Fruit fly (Drosophila melanogaster) whole organism, wandering third instar larva: ENCODE measurements around the gene Ahcy.

Experiments
- CG9705 ChIP-seq: fragments of 200-800 bp; sonication (Bioruptor generic); optimal IDR thresholded peaks from 2 replicates; lab custom pipeline; 2018; ENCODE audit warnings: missing biosample characterization, mild to moderate bottlenecking, missing genetic modification characterization
- CrebA ChIP-seq: fragments of 200-800 bp; sonication (Bioruptor generic); optimal IDR thresholded peaks from 2 replicates; lab custom pipeline; 2016; ENCODE audit warnings: missing biosample characterization, mild to moderate bottlenecking, missing genetic modification characterization, borderline replicate concordance
- HLH106 ChIP-seq: fragments of 200-800 bp; optimal IDR thresholded peaks from 3 replicates; lab custom pipeline; 2019; ENCODE audit warnings: missing biosample characterization, mild to moderate bottlenecking, missing genetic modification characterization, moderate library complexity
- dmrt93B ChIP-seq: fragments of 200-800 bp; sonication (Bioruptor generic); optimal IDR thresholded peaks from 2 replicates; lab custom pipeline; 2018; ENCODE audit warnings: missing biosample characterization, mild to moderate bottlenecking, missing genetic modification characterization
- pan ChIP-seq: fragments of >200 bp; optimal IDR thresholded peaks from 2 replicates; lab custom pipeline; 2017
- psq ChIP-seq: fragments of 200-800 bp; sonication (Bioruptor generic); optimal IDR thresholded peaks from 3 replicates; lab custom pipeline; 2017; ENCODE audit warnings: missing biosample characterization, mild to moderate bottlenecking, missing genetic modification characterization, moderate library complexity
- sage ChIP-seq: fragments of 200-800 bp; sonication (Bioruptor generic); optimal IDR thresholded peaks from 2 replicates; lab custom pipeline; 2016; ENCODE audit warnings: missing biosample characterization, mild to moderate bottlenecking, missing genetic modification characterization
- sv ChIP-seq: fragments of 200-800 bp; sonication (Bioruptor generic); optimal IDR thresholded peaks from 3 replicates; lab custom pipeline; 2016; ENCODE audit warnings: missing biosample characterization, missing genetic modification characterization
- tai ChIP-seq: sonication (Bioruptor generic); optimal IDR thresholded peaks from 2 replicates; lab custom pipeline; 2016; ENCODE audit warnings: missing biosample characterization, missing genetic modification characterization

DNA sequence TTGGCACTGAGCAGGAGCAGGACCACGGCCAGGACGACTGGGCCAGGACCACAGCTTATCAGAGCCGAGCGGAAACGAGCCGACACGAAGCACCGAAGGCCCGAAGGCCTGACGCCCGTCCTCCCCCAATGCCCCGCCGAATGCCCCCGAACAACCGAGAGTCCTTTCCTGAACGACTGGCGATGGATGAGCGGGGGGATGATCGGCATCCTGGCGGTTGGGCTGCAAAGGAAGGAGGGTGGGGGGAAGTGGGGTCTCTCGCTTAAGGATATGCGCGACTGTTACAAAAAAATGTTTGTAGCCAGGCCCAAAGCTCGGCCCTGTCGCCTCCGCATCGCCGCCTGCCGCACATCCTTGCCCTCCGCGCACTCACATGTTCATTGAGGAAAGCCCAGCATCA is 8.8 kb upstream of the Ahcy start, which contains the start of gene Cngl:
- TF ChIP-seq psq (no peak), HLH106 (no peak), tai (GFP tag; lab: Kevin White, UChicago) (no peak), sage (no peak), sv (GFP tag; lab: Kevin White, UChicago) (no peak), pan (lab: Kevin White, UChicago) (no peak), dmrt93B (no peak), CG9705 (no peak), CrebA (GFP tag; lab: Kevin White, UChicago) (no peak)
